Fruit fly (Drosophila melanogaster): ENCODE results near the gene Mkp3.

- TF ChIP-seq h (optimal IDR thresholded peaks at IDR 0.05), result no peak
- TF ChIP-seq ttk (optimal IDR thresholded peaks at IDR 0.05), result no peak
- TF ChIP-seq psq (optimal IDR thresholded peaks at IDR 0.05), result no peak
Observed at dm6 chr3L:19054266-19054665, 32.0 kb downstream of the Mkp3 start.

Data from Kc167 (cell line).